Worm (Caenorhabditis elegans) whole organism, late embryonic: ENCODE measurements around the gene ncr-1.

ENCODE experiments used
- K02D7.2 ChIP-seq: sonication (generic microtip); optimal IDR thresholded peaks from 2 replicates; lab custom pipeline; 2017; ENCODE audit warnings: mild to moderate bottlenecking, missing genetic modification characterization, missing compliant biosample characterization
- ama-1 ChIP-seq: fragments of 150-350 bp; optimal IDR thresholded peaks from 2 replicates; lab custom pipeline; 2014
- ceh-14 ChIP-seq: sonication (generic microtip); optimal IDR thresholded peaks from 2 replicates; lab custom pipeline; 2016; ENCODE audit warnings: missing genotype, missing genetic modification characterization, missing compliant biosample characterization
- ceh-18 ChIP-seq: sonication (generic microtip); optimal IDR thresholded peaks from 2 replicates; lab custom pipeline; 2016; ENCODE audit warnings: missing genetic modification characterization, missing compliant biosample characterization
- ceh-19 ChIP-seq: fragments of 200-800 bp; sonication (Bioruptor generic); optimal IDR thresholded peaks from 2 replicates; lab custom pipeline; 2018; ENCODE audit warnings: mild to moderate bottlenecking, missing genetic modification characterization, missing compliant biosample characterization
- ceh-2 ChIP-seq: sonication (generic microtip); optimal IDR thresholded peaks from 2 replicates; lab custom pipeline; 2016; ENCODE audit warnings: missing genotype, missing genetic modification characterization, missing compliant biosample characterization
- ceh-22 ChIP-seq: sonication (generic microtip); optimal IDR thresholded peaks from 2 replicates; lab custom pipeline; 2017; ENCODE audit warnings: missing biosample characterization, missing genetic modification characterization
- ceh-30 ChIP-seq: fragments of 150-350 bp; optimal IDR thresholded peaks from 2 replicates; lab custom pipeline; 2014; ENCODE audit warnings: missing biosample characterization, missing genetic modification characterization
- ceh-31 ChIP-seq: sonication (generic microtip); optimal IDR thresholded peaks from 2 replicates; lab custom pipeline; 2016; ENCODE audit warnings: missing genetic modification characterization, missing compliant biosample characterization
- ceh-34 ChIP-seq: sonication (generic microtip); optimal IDR thresholded peaks from 2 replicates; lab custom pipeline; 2016; ENCODE audit warnings: mild to moderate bottlenecking, missing genetic modification characterization, missing compliant biosample characterization
- ceh-45 ChIP-seq: fragments of 200-800 bp; sonication (Bioruptor generic); IDR thresholded peaks from 2 replicates; pipeline ENCODE4 v1.3.6; 2022; ENCODE audit warnings: missing genetic modification reagents, missing genetic modification characterization, missing compliant biosample characterization
- ceh-48 ChIP-seq: sonication (generic microtip); optimal IDR thresholded peaks from 2 replicates; lab custom pipeline; 2016; ENCODE audit warnings: missing genetic modification characterization, inconsistent platforms, missing compliant biosample characterization
- dmd-4 ChIP-seq: sonication (generic microtip); optimal IDR thresholded peaks from 2 replicates; lab custom pipeline; 2016; ENCODE audit warnings: borderline replicate concordance, missing genetic modification characterization, missing compliant biosample characterization
- dve-1 ChIP-seq: sonication (generic microtip); optimal IDR thresholded peaks from 2 replicates; lab custom pipeline; 2017; ENCODE audit warnings: antibody characterized with exemption, mild to moderate bottlenecking, missing genetic modification characterization, missing compliant biosample characterization
- elt-2 ChIP-seq: sonication (generic microtip); optimal IDR thresholded peaks from 2 replicates; lab custom pipeline; 2016; ENCODE audit warnings: missing genetic modification reagents, missing genetic modification characterization, missing compliant biosample characterization
- ets-4 ChIP-seq: sonication (generic microtip); optimal IDR thresholded peaks from 2 replicates; lab custom pipeline; 2016; ENCODE audit warnings: missing genetic modification characterization, missing compliant biosample characterization
- eyg-1 ChIP-seq: sonication (generic microtip); optimal IDR thresholded peaks from 2 replicates; lab custom pipeline; 2016; ENCODE audit warnings: missing genotype, missing genetic modification characterization, missing compliant biosample characterization
- fax-1 ChIP-seq: sonication (generic microtip); optimal IDR thresholded peaks from 2 replicates; lab custom pipeline; 2016; ENCODE audit warnings: missing genotype, missing genetic modification characterization, missing compliant biosample characterization
- fkh-10 ChIP-seq: fragments of 150-350 bp; optimal IDR thresholded peaks from 2 replicates; lab custom pipeline; 2014; ENCODE audit warnings: missing biosample characterization, missing genetic modification reagents, missing genetic modification characterization
- fkh-6 ChIP-seq: sonication (generic microtip); optimal IDR thresholded peaks from 2 replicates; lab custom pipeline; 2016; ENCODE audit warnings: missing genetic modification characterization, missing compliant biosample characterization
- gmeb-2 ChIP-seq: sonication (generic microtip); optimal IDR thresholded peaks from 2 replicates; lab custom pipeline; 2016; ENCODE audit warnings: missing genetic modification characterization, inconsistent platforms, missing compliant biosample characterization
- hlh-15 ChIP-seq: sonication (generic microtip); optimal IDR thresholded peaks from 2 replicates; lab custom pipeline; 2016; ENCODE audit warnings: missing genetic modification characterization, missing compliant biosample characterization
- hlh-30 ChIP-seq: sonication (generic microtip); optimal IDR thresholded peaks from 2 replicates; lab custom pipeline; 2017; ENCODE audit warnings: antibody characterized with exemption, missing genetic modification characterization, missing compliant biosample characterization; ENCODE audit not compliant: insufficient read depth
- hlh-6 ChIP-seq: sonication (generic microtip); optimal IDR thresholded peaks from 2 replicates; lab custom pipeline; 2016; ENCODE audit warnings: missing genotype, missing genetic modification characterization, missing compliant biosample characterization
- lim-6 ChIP-seq: sonication (generic microtip); optimal IDR thresholded peaks from 2 replicates; lab custom pipeline; 2016; ENCODE audit warnings: missing genetic modification characterization, missing compliant biosample characterization
- lin-11 ChIP-seq: fragments of 200-800 bp; sonication (Bioruptor generic); optimal IDR thresholded peaks from 2 replicates; lab custom pipeline; 2018; ENCODE audit warnings: mild to moderate bottlenecking, missing genetic modification characterization, missing compliant biosample characterization
- madf-2 ChIP-seq: sonication (generic microtip); optimal IDR thresholded peaks from 2 replicates; lab custom pipeline; 2017; ENCODE audit warnings: missing genetic modification characterization, missing compliant biosample characterization
- mec-3 ChIP-seq: sonication (generic microtip); optimal IDR thresholded peaks from 2 replicates; lab custom pipeline; 2016; ENCODE audit warnings: borderline replicate concordance, missing genetic modification characterization, missing compliant biosample characterization
- nhr-11 ChIP-seq: fragments of 150-350 bp; optimal IDR thresholded peaks from 2 replicates; lab custom pipeline; 2014; ENCODE audit warnings: missing biosample characterization, missing genetic modification characterization
- nhr-232 ChIP-seq: sonication (generic microtip); optimal IDR thresholded peaks from 2 replicates; lab custom pipeline; 2016; ENCODE audit warnings: missing genetic modification characterization, missing compliant biosample characterization
- npax-4 ChIP-seq: sonication (generic microtip); optimal IDR thresholded peaks from 2 replicates; lab custom pipeline; 2016; ENCODE audit warnings: missing genetic modification characterization, missing compliant biosample characterization
- odd-2 ChIP-seq: sonication (generic microtip); optimal IDR thresholded peaks from 2 replicates; lab custom pipeline; 2017; ENCODE audit warnings: antibody characterized with exemption, mild to moderate bottlenecking, missing genetic modification characterization, missing compliant biosample characterization
- pag-3 ChIP-seq: sonication (generic microtip); optimal IDR thresholded peaks from 2 replicates; lab custom pipeline; 2016; ENCODE audit warnings: missing compliant biosample characterization, missing genetic modification characterization, borderline replicate concordance
- pha-2 ChIP-seq: sonication (generic microtip); optimal IDR thresholded peaks from 2 replicates; lab custom pipeline; 2017; ENCODE audit warnings: mild to moderate bottlenecking, missing genetic modification characterization, missing compliant biosample characterization
- pha-4 ChIP-seq: fragments of 150-350 bp; optimal IDR thresholded peaks from 2 replicates; lab custom pipeline; 2018; ENCODE audit warnings: missing biosample characterization, missing genetic modification reagents, missing genetic modification characterization
- pqm-1 ChIP-seq: sonication (generic microtip); optimal IDR thresholded peaks from 2 replicates; lab custom pipeline; 2016; ENCODE audit warnings: missing genetic modification characterization, missing compliant biosample characterization
- ref-2 ChIP-seq: sonication (generic microtip); optimal IDR thresholded peaks from 2 replicates; lab custom pipeline; 2016; ENCODE audit warnings: missing genetic modification characterization, missing compliant biosample characterization
- sox-2 ChIP-seq: fragments of 200-800 bp; sonication (Bioruptor generic); IDR thresholded peaks from 2 replicates; pipeline ENCODE4 v1.3.6; 2022; ENCODE audit warnings: missing genetic modification reagents, missing genetic modification characterization, missing compliant biosample characterization
- syd-9 ChIP-seq: sonication (generic microtip); optimal IDR thresholded peaks from 2 replicates; lab custom pipeline; 2016; ENCODE audit warnings: mild to moderate bottlenecking, missing genetic modification characterization, moderate library complexity, missing compliant biosample characterization
- tbx-2 ChIP-seq: sonication (generic microtip); optimal IDR thresholded peaks from 2 replicates; lab custom pipeline; 2016; ENCODE audit warnings: missing genetic modification characterization, missing compliant biosample characterization
- tbx-7 ChIP-seq: sonication (generic microtip); optimal IDR thresholded peaks from 2 replicates; lab custom pipeline; 2016; ENCODE audit warnings: missing genotype, missing genetic modification characterization, missing compliant biosample characterization
- ttx-3 ChIP-seq: sonication (generic microtip); optimal IDR thresholded peaks from 2 replicates; lab custom pipeline; 2016; ENCODE audit warnings: missing genetic modification reagents, missing genetic modification characterization, missing compliant biosample characterization
- unc-42 ChIP-seq: sonication (generic microtip); optimal IDR thresholded peaks from 2 replicates; lab custom pipeline; 2016; ENCODE audit warnings: missing genotype, missing genetic modification characterization, missing compliant biosample characterization
- unc-55 ChIP-seq: sonication (generic microtip); optimal IDR thresholded peaks from 2 replicates; lab custom pipeline; 2017; ENCODE audit warnings: missing biosample characterization, missing genetic modification reagents, missing genetic modification characterization
- zip-5 ChIP-seq: sonication (generic microtip); optimal IDR thresholded peaks from 2 replicates; lab custom pipeline; 2016; ENCODE audit warnings: missing genetic modification characterization, missing compliant biosample characterization
- ztf-16 ChIP-seq: sonication (generic microtip); optimal IDR thresholded peaks from 2 replicates; lab custom pipeline; 2017; ENCODE audit warnings: missing genetic modification characterization, missing compliant biosample characterization

Gene ncr-1

DNA sequence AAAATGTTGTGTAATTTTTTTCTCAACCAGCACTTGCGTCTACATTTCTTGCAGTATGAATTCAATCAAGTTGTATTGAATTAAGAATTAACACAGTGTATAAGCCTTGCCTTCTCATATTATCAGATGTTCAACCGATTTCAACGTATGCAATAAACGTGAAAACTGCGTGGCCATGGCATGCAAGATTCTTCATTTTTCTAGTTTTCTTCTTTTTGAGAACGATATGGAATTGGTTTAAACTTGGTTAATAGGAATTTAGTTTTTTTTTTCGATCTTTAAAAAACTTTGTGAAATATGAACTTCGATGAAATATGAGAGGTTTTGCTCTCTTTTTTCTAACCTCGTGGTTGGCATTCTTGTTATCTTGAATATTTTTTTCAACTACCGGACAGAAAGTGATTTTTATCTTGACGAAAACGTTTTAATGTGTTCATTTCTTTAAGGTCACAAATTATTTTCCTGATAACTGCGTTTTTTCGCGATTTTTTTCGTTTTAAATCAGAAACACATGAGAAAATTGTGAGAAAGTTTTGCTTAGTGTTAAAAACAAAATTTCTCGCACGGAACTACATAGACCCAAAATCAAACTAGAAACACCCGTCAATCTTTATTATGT is 41.9 kb upstream of the ncr-1 start:
- TF ChIP-seq lin-11 (tag; lab: Kevin White, UChicago) (no peak), ref-2 (tag; lab: Kevin White, UChicago) (no peak), ceh-45 (GFP tag; lab: Robert Waterston, UW) (no peak), unc-55 (GFP tag; lab: Kevin White, UChicago) (no peak), sox-2 (GFP tag; lab: Robert Waterston, UW) (no peak), K02D7.2 (tag; lab: Kevin White, UChicago) (no peak), eyg-1 (tag; lab: Kevin White, UChicago) (no peak)

DNA sequence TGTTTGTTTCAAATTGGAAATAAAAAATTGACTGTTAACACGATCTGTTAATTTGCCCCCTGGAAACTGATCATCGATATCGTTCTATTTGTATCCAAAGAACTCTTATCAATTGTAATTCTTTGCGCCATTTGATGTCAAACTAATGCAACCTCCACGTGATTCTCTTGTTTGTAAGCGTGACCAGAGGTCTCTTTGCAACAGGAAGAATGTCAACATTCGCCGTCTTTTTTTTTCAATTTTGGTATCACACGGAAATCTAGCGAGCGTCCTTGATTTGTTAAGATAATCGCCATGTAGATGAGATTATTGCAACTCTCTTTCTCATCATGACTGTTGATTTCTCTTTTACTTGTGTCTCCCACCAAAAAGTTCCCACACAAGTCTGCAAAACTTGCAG is 40.2 kb upstream of the ncr-1 start:
- no peak for TF ChIP-seq tbx-7 (tag; lab: Kevin White, UChicago)
- TF ChIP-seq ztf-16 (tag; lab: Kevin White, UChicago): no peak
- TF ChIP-seq pqm-1: no peak
- no peak for TF ChIP-seq mec-3
- TF ChIP-seq ceh-48 (tag; lab: Kevin White, UChicago): no peak
- no peak for TF ChIP-seq ceh-14 (tag; lab: Kevin White, UChicago)
- TF ChIP-seq fkh-6 (tag; lab: Kevin White, UChicago): no peak
- TF ChIP-seq nhr-11: no peak
- TF ChIP-seq tbx-2 (tag; lab: Kevin White, UChicago): no peak
- no peak for TF ChIP-seq zip-5 (tag; lab: Kevin White, UChicago)
- TF ChIP-seq sox-2 (GFP tag; lab: Robert Waterston, UW): no peak
- TF ChIP-seq dmd-4: no peak
- TF ChIP-seq madf-2: no peak
- TF ChIP-seq syd-9: no peak
- no peak for TF ChIP-seq hlh-6 (tag; lab: Kevin White, UChicago)
- TF ChIP-seq ets-4 (tag; lab: Kevin White, UChicago): no peak

DNA sequence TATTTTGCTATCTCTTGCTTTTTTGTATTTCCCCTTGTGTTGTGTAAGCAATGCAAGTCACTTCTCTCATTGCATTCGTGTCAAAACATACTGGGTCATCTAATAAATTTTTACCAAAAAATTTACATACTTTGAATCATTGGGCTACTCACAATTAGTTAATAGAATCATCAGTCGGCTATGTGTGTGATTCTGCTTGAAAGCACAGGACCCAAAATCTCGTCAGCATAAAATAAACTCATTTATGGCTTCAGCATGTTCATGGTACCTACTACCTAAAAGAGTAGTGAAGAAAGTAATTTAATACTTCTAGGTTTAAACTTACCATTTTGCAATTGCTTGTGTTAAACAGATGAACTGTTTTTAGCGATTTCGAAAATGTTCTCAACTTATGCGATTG is 37.8 kb upstream of the ncr-1 start:
- TF ChIP-seq ama-1 (lab: Kevin White, UChicago): peak; percentile 43
- no peak for TF ChIP-seq odd-2 (tag; lab: Kevin White, UChicago)

DNA sequence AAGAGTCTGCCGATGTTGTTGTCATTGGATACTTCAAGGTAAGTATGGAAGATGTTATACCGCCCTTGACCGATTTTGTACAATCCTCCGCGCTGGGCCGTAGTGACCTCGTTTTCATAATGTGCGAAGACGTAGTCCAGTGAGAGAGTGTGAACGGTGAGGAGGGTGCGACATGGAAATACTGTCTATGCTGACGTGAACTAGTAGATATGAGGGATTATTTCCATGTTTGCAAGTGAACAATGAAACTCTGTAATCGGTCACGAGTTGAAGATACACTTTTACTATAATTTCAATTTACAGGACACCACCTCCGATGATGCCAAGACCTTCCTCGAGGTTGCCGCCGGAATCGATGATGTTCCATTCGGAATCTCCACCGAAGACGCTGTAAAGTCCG is 36.2 kb upstream of the ncr-1 start:
- TF ChIP-seq fax-1 (tag; lab: Kevin White, UChicago) (no peak), unc-42 (tag; lab: Kevin White, UChicago) (no peak), nhr-232 (no peak), ceh-19 (GFP tag; lab: Kevin White, UChicago) (no peak), odd-2 (tag; lab: Kevin White, UChicago) (no peak), npax-4 (no peak), fkh-10 (GFP tag; lab: Kevin White, UChicago) (no peak), fkh-6 (tag; lab: Kevin White, UChicago) (no peak), elt-2 (tag; lab: Kevin White, UChicago) (no peak)

DNA sequence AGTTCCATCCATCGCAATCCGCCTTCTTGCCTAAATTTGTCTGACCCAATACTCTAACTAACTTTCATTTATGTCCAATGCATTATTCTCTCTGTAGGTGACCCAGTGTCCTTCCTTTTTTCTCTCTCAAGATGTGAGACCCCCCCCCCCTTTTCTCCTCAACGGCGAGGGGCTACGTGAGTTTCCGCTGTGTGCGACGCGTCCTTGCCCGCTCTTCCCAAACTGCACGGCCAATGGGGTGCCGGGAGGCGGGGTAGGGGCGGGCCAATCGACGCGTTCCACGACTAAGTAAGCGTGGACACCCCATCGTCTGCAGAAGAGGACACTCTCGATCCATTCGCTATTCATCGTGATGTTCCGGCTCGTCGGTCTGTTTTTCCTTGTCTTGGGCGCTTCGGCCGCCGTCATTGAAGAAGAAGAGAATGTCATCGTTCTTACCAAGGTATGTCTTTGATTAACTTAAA is 35.3 kb upstream of the ncr-1 start, which contains the start of gene pdi-2:
TSS of gene pdi-2 (plus strand) at position 269 of the 464 bp plus-strand sequence.
- TF ChIP-seq npax-4 (no peak), ceh-31 (tag; lab: Kevin White, UChicago) (peak; percentile 69), hlh-30 (no peak), dve-1 (tag; lab: Kevin White, UChicago) (no peak), pha-2 (tag; lab: Kevin White, UChicago) (peak; percentile 18), pag-3 (tag; lab: Kevin White, UChicago) (no peak), ttx-3 (peak; percentile 16), gmeb-2 (tag; lab: Kevin White, UChicago) (no peak), lim-6 (tag; lab: Kevin White, UChicago) (no peak), ceh-34 (tag; lab: Kevin White, UChicago) (peak; percentile 25), pha-4 (tag; lab: Kevin White, UChicago) (no peak), hlh-6 (tag; lab: Kevin White, UChicago) (no peak), ama-1 (lab: Kevin White, UChicago) (no peak), ceh-30 (tag; lab: Kevin White, UChicago) (no peak), K02D7.2 (tag; lab: Kevin White, UChicago) (no peak), ceh-2 (tag; lab: Kevin White, UChicago) (no peak), ceh-22 (no peak), tbx-7 (tag; lab: Kevin White, UChicago) (no peak), ceh-18 (tag; lab: Kevin White, UChicago) (no peak), sox-2 (GFP tag; lab: Robert Waterston, UW) (no peak; the same call in 1 of the 2 replicates), hlh-15 (no peak), ztf-16 (tag; lab: Kevin White, UChicago) (no peak)
